Worm (Caenorhabditis elegans) whole organism, L1 larva: ENCODE results near the gene erd-2.2.

Source experiments
- alr-1 ChIP-seq: fragments of 200-800 bp; sonication (Bioruptor generic); optimal IDR thresholded peaks from 2 replicates; lab custom pipeline; 2018; ENCODE audit warnings: borderline replicate concordance, mild to moderate bottlenecking, missing genetic modification characterization, missing compliant biosample characterization
- blmp-1 ChIP-seq: fragments of 150-350 bp; optimal IDR thresholded peaks from 2 replicates; lab custom pipeline; 2014; ENCODE audit warnings: missing biosample characterization, missing genetic modification characterization
- ceh-82 ChIP-seq, 3 experiments: fragments of 150-350 bp in 1 of 3; sonication (generic microtip) in 2 of 3; optimal IDR thresholded peaks; 2 replicates each; lab custom pipeline; 2014 to 2017; ENCODE audit warnings: missing biosample characterization in 3 of 3, missing genetic modification characterization in 3 of 3
- ceh-88 ChIP-seq: fragments of 200-800 bp; sonication (Bioruptor generic); IDR thresholded peaks from 2 replicates; pipeline ENCODE4 v1.3.6; 2022; ENCODE audit warnings: missing genetic modification characterization, missing compliant biosample characterization
- ceh-90 ChIP-seq: sonication (generic microtip); optimal IDR thresholded peaks from 2 replicates; lab custom pipeline; 2016; ENCODE audit warnings: missing genetic modification characterization, missing compliant biosample characterization
- ets-5 ChIP-seq: fragments of 200-800 bp; sonication (Bioruptor generic); IDR thresholded peaks from 2 replicates; pipeline ENCODE4 v1.3.6; 2022; ENCODE audit warnings: missing genetic modification characterization, missing compliant biosample characterization
- fos-1 ChIP-seq: fragments of 150-350 bp; optimal IDR thresholded peaks from 2 replicates; lab custom pipeline; 2014; ENCODE audit warnings: missing biosample characterization, missing genetic modification characterization
- hlh-17 ChIP-seq: fragments of 200-800 bp; sonication (Bioruptor generic); optimal IDR thresholded peaks from 2 replicates; lab custom pipeline; 2018; ENCODE audit warnings: missing genetic modification characterization, mild to moderate bottlenecking, missing compliant biosample characterization, moderate library complexity, borderline replicate concordance
- lin-13 ChIP-seq: fragments of 150-350 bp; optimal IDR thresholded peaks from 2 replicates; lab custom pipeline; 2014; ENCODE audit warnings: missing biosample characterization, missing genetic modification reagents, missing genetic modification characterization
- lin-15B ChIP-seq: fragments of 150-350 bp; sonication (generic microtip); optimal IDR thresholded peaks from 3 replicates; lab custom pipeline; 2014; ENCODE audit warnings: missing biosample characterization, missing genetic modification characterization
- lin-35 ChIP-seq, 2 experiments: fragments of 150-350 bp; optimal IDR thresholded peaks; 2 replicates each; lab custom pipeline; 2014; ENCODE audit warnings: missing biosample characterization in 2 of 2, missing genetic modification characterization in 2 of 2, missing genetic modification reagents in 2 of 2
- mdl-1 ChIP-seq, 2 experiments: fragments of 150-350 bp; optimal IDR thresholded peaks; 2 replicates each; lab custom pipeline; 2014 to 2017; ENCODE audit warnings: missing biosample characterization in 2 of 2, missing genetic modification characterization in 2 of 2, inconsistent platforms in 1 of 2
- nhr-11 ChIP-seq: fragments of 150-350 bp; optimal IDR thresholded peaks from 2 replicates; lab custom pipeline; 2014; ENCODE audit warnings: missing biosample characterization, missing genetic modification characterization
- nhr-77 ChIP-seq: fragments of 150-350 bp; optimal IDR thresholded peaks from 2 replicates; lab custom pipeline; 2014; ENCODE audit warnings: missing biosample characterization, missing genetic modification characterization

DNA sequence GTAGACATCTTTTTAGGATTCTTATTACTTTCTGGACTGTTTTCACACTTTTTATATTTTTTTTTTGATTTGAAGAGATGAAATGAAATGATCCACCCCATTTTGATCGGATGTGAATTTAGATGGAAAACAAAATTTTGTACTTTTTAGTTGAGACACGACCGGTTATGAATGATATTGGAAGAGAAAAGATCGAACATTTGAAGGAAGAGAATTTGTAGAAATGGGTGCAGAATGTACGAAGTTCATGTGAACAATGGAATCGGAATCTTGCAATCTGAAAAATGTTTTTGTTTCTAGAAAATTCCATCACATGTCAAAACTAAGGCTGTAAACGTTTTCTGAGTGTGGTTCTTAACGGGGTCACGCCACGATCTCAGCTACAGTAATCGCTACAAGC is 24.0 kb upstream of the erd-2.2 start, which contains the start of gene F01F1.14:
- TF ChIP-seq lin-13 (GFP tag; lab: Kevin White, UChicago) (no peak), alr-1 (tag; lab: Kevin White, UChicago) (no peak), blmp-1 (tag; lab: Kevin White, UChicago) (no peak), nhr-11 (no peak), fos-1 (tag; lab: Kevin White, UChicago) (no peak), ceh-82 (tag; optimal IDR thresholded peaks at IDR 0.05; lab: Kevin White, UChicago) (no peak), nhr-77 (tag; lab: Kevin White, UChicago) (no peak), hlh-17 (GFP tag; lab: Kevin White, UChicago) (no peak), lin-35 (GFP tag; optimal IDR thresholded peaks at IDR 0.05; lab: Kevin White, UChicago) (no peak), mdl-1 (tag; optimal IDR thresholded peaks at IDR 0.05; lab: Kevin White, UChicago) (no peak), lin-15B (tag; lab: Kevin White, UChicago) (no peak), ceh-90 (no peak), ets-5 (GFP tag; lab: Robert Waterston, UW) (no peak), ceh-88 (GFP tag; lab: Robert Waterston, UW) (no peak)
